Fruit fly (Drosophila melanogaster) whole organism, embryonic: ENCODE data around the gene Vha100-2.

Source experiments
- Bteb2 ChIP-seq: fragments of 200-800 bp; sonication (Bioruptor generic); optimal IDR thresholded peaks from 2 replicates; lab custom pipeline; 2016; ENCODE audit warnings: missing biosample characterization, missing genetic modification characterization
- CG10209 ChIP-seq: fragments of 200-800 bp; sonication (Bioruptor generic); optimal IDR thresholded peaks from 3 replicates; lab custom pipeline; 2017; ENCODE audit warnings: missing biosample characterization, mild to moderate bottlenecking, missing genetic modification characterization, missing genetic modification reagents
- CG11398 ChIP-seq: fragments of 200-800 bp; sonication (Bioruptor generic); optimal IDR thresholded peaks from 2 replicates; lab custom pipeline; 2016; ENCODE audit warnings: missing biosample characterization, missing genetic modification characterization
- CG11504 ChIP-seq: fragments of 200-800 bp; sonication (Bioruptor generic); optimal IDR thresholded peaks from 3 replicates; lab custom pipeline; 2019; ENCODE audit warnings: missing biosample characterization, mild to moderate bottlenecking, missing genetic modification characterization, moderate library complexity
- CG11696 ChIP-seq: fragments of 200-800 bp; sonication (Bioruptor generic); IDR thresholded peaks from 2 replicates; pipeline ENCODE4 v1.3.6; 2022; ENCODE audit warnings: missing biosample characterization, missing genetic modification characterization
- CG12155 ChIP-seq: fragments of 200-800 bp; sonication (Bioruptor generic); optimal IDR thresholded peaks from 3 replicates; lab custom pipeline; 2016; ENCODE audit warnings: missing biosample characterization, missing genetic modification characterization
- CG13894 ChIP-seq: fragments of 200-800 bp; sonication (Bioruptor generic); optimal IDR thresholded peaks from 3 replicates; lab custom pipeline; 2018; ENCODE audit warnings: missing biosample characterization, mild to moderate bottlenecking, missing genetic modification characterization, moderate library complexity
- CG15073 ChIP-seq: fragments of 200-800 bp; sonication (Bioruptor generic); optimal IDR thresholded peaks from 2 replicates; lab custom pipeline; 2016; ENCODE audit warnings: missing biosample characterization, missing genetic modification characterization
- CG15601 ChIP-seq: fragments of 200-800 bp; sonication (Bioruptor generic); optimal IDR thresholded peaks from 3 replicates; lab custom pipeline; 2019; ENCODE audit warnings: missing biosample characterization, mild to moderate bottlenecking, missing genetic modification characterization, moderate library complexity
- CG18599 ChIP-seq: fragments of 200-800 bp; sonication (Bioruptor generic); optimal IDR thresholded peaks from 3 replicates; lab custom pipeline; 2017; ENCODE audit warnings: missing biosample characterization, missing genetic modification characterization, mild to moderate bottlenecking, moderate library complexity, missing genetic modification reagents
- CG31388 ChIP-seq: fragments of 200-800 bp; sonication (Bioruptor generic); optimal IDR thresholded peaks from 2 replicates; lab custom pipeline; 2016; ENCODE audit warnings: missing biosample characterization, missing genetic modification characterization
- CG31441 ChIP-seq: fragments of 200-800 bp; sonication (Bioruptor generic); IDR thresholded peaks from 2 replicates; pipeline ENCODE4 v1.3.6; 2022; ENCODE audit warnings: missing biosample characterization, missing genetic modification characterization
- CG3838 ChIP-seq: fragments of 200-800 bp; sonication (Bioruptor generic); optimal IDR thresholded peaks from 3 replicates; lab custom pipeline; 2016; ENCODE audit warnings: missing biosample characterization, missing genetic modification characterization
- CG42726 ChIP-seq: fragments of 200-800 bp; sonication (Bioruptor generic); IDR thresholded peaks from 2 replicates; pipeline ENCODE4 v1.3.6; 2022; ENCODE audit warnings: missing biosample characterization, missing genetic modification characterization; ENCODE audit not compliant: partially characterized antibody
- CG6272 ChIP-seq: fragments of 200-800 bp; sonication (Bioruptor generic); IDR thresholded peaks from 2 replicates; pipeline ENCODE4 v1.3.6; 2022; ENCODE audit warnings: missing biosample characterization, missing genetic modification characterization
- CG6654 ChIP-seq: fragments of 200-800 bp; sonication (Bioruptor generic); optimal IDR thresholded peaks from 2 replicates; lab custom pipeline; 2017; ENCODE audit warnings: missing biosample characterization, mild to moderate bottlenecking, missing genetic modification characterization
- CG7745 ChIP-seq: fragments of 200-800 bp; sonication (Bioruptor generic); optimal IDR thresholded peaks from 2 replicates; lab custom pipeline; 2018; ENCODE audit warnings: missing biosample characterization, mild to moderate bottlenecking, missing genetic modification characterization, moderate library complexity
- CG7786 ChIP-seq: fragments of 200-800 bp; sonication (Bioruptor generic); optimal IDR thresholded peaks from 2 replicates; lab custom pipeline; 2016; ENCODE audit warnings: missing biosample characterization, missing genetic modification characterization
- CG9817 ChIP-seq: fragments of 200-800 bp; sonication (Bioruptor generic); optimal IDR thresholded peaks from 2 replicates; lab custom pipeline; 2018; ENCODE audit warnings: missing biosample characterization, mild to moderate bottlenecking, missing genetic modification characterization, moderate library complexity
- E2f2 ChIP-seq: fragments of 200-800 bp; sonication (Bioruptor generic); IDR thresholded peaks from 2 replicates; pipeline ENCODE4 v1.3.6; 2022; ENCODE audit warnings: missing biosample characterization, missing genetic modification characterization
- Eip74EF ChIP-seq, 2 experiments: fragments of 200-800 bp in 1 of 2; fragments of >200 bp in 1 of 2; sonication (Bioruptor generic) in 1 of 2; optimal IDR thresholded peaks; 2 replicates each; lab custom pipeline; 2017 to 2019; ENCODE audit warnings: missing biosample characterization in 2 of 2, missing genetic modification characterization in 2 of 2, mild to moderate bottlenecking in 1 of 2, moderate library complexity in 1 of 2
- Fer2 ChIP-seq: fragments of 200-800 bp; sonication (Bioruptor generic); optimal IDR thresholded peaks from 2 replicates; lab custom pipeline; 2018; ENCODE audit warnings: missing biosample characterization, mild to moderate bottlenecking, missing genetic modification characterization, moderate library complexity
- Fer3 ChIP-seq: fragments of 200-800 bp; sonication (Bioruptor generic); optimal IDR thresholded peaks from 2 replicates; lab custom pipeline; 2018; ENCODE audit warnings: missing biosample characterization, mild to moderate bottlenecking, missing genetic modification characterization, moderate library complexity
- GATAe ChIP-seq: fragments of 200-800 bp; sonication (Bioruptor generic); conservative IDR thresholded peaks from 2 replicates; pipeline ENCODE4 v1.3.6; 2022; ENCODE audit warnings: missing biosample characterization, missing genetic modification characterization
- Hr51 ChIP-seq, 2 experiments: fragments of 200-800 bp; sonication (Bioruptor generic); optimal IDR thresholded peaks; 2 replicates in 1 of 2; 3 replicates in 1 of 2; lab custom pipeline; 2016 to 2018; ENCODE audit warnings: missing biosample characterization in 2 of 2, missing genetic modification characterization in 2 of 2, mild to moderate bottlenecking in 1 of 2, moderate library complexity in 1 of 2
- Side ChIP-seq: fragments of 200-800 bp; sonication (Bioruptor generic); optimal IDR thresholded peaks from 2 replicates; lab custom pipeline; 2016; ENCODE audit warnings: missing biosample characterization, missing genetic modification characterization
- ara ChIP-seq: fragments of 200-800 bp; sonication (Bioruptor generic); IDR thresholded peaks from 2 replicates; pipeline ENCODE4 v1.3.6; 2022; ENCODE audit warnings: missing biosample characterization, missing genetic modification characterization
- ato ChIP-seq: fragments of 200-800 bp; sonication (Bioruptor generic); IDR thresholded peaks from 2 replicates; pipeline ENCODE4 v1.3.6; 2022; ENCODE audit warnings: missing biosample characterization, missing genetic modification characterization; ENCODE audit not compliant: partially characterized antibody
- bab2 ChIP-seq: fragments of 200-800 bp; sonication (Bioruptor generic); optimal IDR thresholded peaks from 2 replicates; lab custom pipeline; 2016; ENCODE audit warnings: missing biosample characterization, missing genetic modification characterization
- bigmax ChIP-seq: fragments of 200-800 bp; sonication (Bioruptor generic); optimal IDR thresholded peaks from 2 replicates; lab custom pipeline; 2018; ENCODE audit warnings: missing biosample characterization, mild to moderate bottlenecking, missing genetic modification characterization
- cwo ChIP-seq: fragments of 200-800 bp; sonication (Bioruptor generic); optimal IDR thresholded peaks from 3 replicates; lab custom pipeline; 2017; ENCODE audit warnings: missing biosample characterization, missing genetic modification characterization, mild to moderate bottlenecking, moderate library complexity, missing genetic modification reagents
- ems ChIP-seq: fragments of 200-800 bp; sonication (Bioruptor generic); optimal IDR thresholded peaks from 3 replicates; lab custom pipeline; 2016; ENCODE audit warnings: missing biosample characterization, missing genetic modification characterization
- exex ChIP-seq: fragments of 200-800 bp; sonication (Bioruptor generic); optimal IDR thresholded peaks from 4 replicates; lab custom pipeline; 2018; ENCODE audit warnings: missing biosample characterization, mild to moderate bottlenecking, missing genetic modification characterization, moderate library complexity
- gce ChIP-seq: fragments of 200-800 bp; sonication (Bioruptor generic); IDR thresholded peaks from 3 replicates; pipeline ENCODE4 v1.3.6; 2022; ENCODE audit warnings: missing biosample characterization, missing genetic modification characterization
- ind ChIP-seq: fragments of 200-800 bp; sonication (Bioruptor generic); optimal IDR thresholded peaks from 3 replicates; lab custom pipeline; 2016; ENCODE audit warnings: missing biosample characterization, missing genetic modification characterization
- knrl ChIP-seq: fragments of 200-800 bp; sonication (Bioruptor generic); IDR thresholded peaks from 3 replicates; pipeline ENCODE4 v1.3.6; 2022; ENCODE audit warnings: missing biosample characterization, missing genetic modification characterization; ENCODE audit not compliant: partially characterized antibody
- lilli ChIP-seq: fragments of 200-800 bp; sonication (Bioruptor generic); optimal IDR thresholded peaks from 3 replicates; lab custom pipeline; 2016; ENCODE audit warnings: missing biosample characterization, missing genetic modification characterization
- schlank ChIP-seq: fragments of 200-800 bp; sonication (Bioruptor generic); optimal IDR thresholded peaks from 2 replicates; lab custom pipeline; 2018; ENCODE audit warnings: missing biosample characterization, mild to moderate bottlenecking, missing genetic modification characterization
- slou ChIP-seq: fragments of 200-800 bp; sonication (Bioruptor generic); optimal IDR thresholded peaks from 3 replicates; lab custom pipeline; 2016; ENCODE audit warnings: missing biosample characterization, missing genetic modification characterization
- slp2 ChIP-seq: fragments of 200-800 bp; sonication (Bioruptor generic); optimal IDR thresholded peaks from 2 replicates; lab custom pipeline; 2016; ENCODE audit warnings: missing biosample characterization, missing genetic modification characterization
- so ChIP-seq: fragments of 200-800 bp; sonication (Bioruptor generic); IDR thresholded peaks from 3 replicates; pipeline ENCODE4 v1.3.6; 2022; ENCODE audit warnings: missing biosample characterization, missing genetic modification characterization
- ssp ChIP-seq: fragments of 200-800 bp; sonication (Bioruptor generic); IDR thresholded peaks from 2 replicates; pipeline ENCODE4 v1.3.6; 2022; ENCODE audit warnings: missing biosample characterization, missing genetic modification characterization
- tx ChIP-seq: fragments of 200-800 bp; sonication (Bioruptor generic); optimal IDR thresholded peaks from 2 replicates; lab custom pipeline; 2016; ENCODE audit warnings: missing biosample characterization, missing genetic modification characterization

Gene Vha100-2

DNA sequence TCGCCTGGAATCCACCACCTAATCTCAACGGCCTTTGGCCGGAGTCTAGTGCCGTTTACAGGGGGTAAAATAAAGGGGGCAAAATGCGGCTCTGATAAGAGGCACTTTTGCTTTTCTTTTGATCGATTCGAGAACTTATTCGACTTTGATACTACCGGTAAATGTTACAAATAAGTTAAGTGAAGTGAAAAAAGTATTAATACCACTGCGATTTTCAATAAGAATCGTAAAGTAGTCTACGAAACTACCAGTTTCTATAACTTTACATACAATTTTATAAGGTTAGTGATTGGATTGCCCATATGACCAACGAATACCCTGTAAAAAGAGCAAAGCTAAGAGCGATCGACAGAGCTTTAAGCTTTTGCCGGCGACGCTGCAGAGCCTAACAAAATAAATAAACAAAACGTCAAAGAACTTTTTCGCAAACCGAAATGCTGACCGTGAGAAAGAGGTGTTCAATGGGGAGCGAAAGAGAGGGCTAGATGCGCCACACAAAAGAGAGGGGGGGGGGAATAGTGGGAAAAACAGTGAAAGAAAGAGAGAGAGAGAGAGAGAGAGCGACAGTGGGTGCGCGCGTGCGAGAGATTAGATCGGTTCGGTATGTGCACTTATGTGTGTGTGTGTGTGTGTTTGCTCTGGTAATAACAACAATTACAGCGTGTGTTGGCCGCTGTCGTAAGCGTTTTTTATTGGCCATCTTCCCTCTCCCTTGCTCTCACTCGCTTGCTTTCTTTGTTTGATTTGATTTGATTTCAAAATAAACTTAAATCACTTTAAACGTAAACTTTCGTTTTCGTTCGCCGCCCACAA is 37.8 kb upstream of the Vha100-2 start (continued):
- TF ChIP-seq ind (peak; percentile 78), ato (GFP tag; lab: Robert Waterston, UW) (no peak), CG18599 (peak; percentile 86), bigmax (no peak), CG10209 (GFP tag; lab: Kevin White, UChicago) (peak; percentile 59), CG3838 (GFP tag; lab: Kevin White, UChicago) (no peak), CG42726 (GFP tag; lab: Robert Waterston, UW) (no peak), so (GFP tag; lab: Robert Waterston, UW) (no peak), ems (GFP tag; lab: Kevin White, UChicago) (peak; percentile 44), Bteb2 (peak; percentile 26), CG11696 (no peak), gce (GFP tag; lab: Robert Waterston, UW) (peak; percentile 7; the same call in 1 of the 3 replicates), ssp (GFP tag; lab: Robert Waterston, UW) (peak; percentile 42), CG12155 (GFP tag; lab: Kevin White, UChicago) (peak; percentile 68), GATAe (GFP tag; lab: Robert Waterston, UW) (peak; percentile 72), Fer2 (tag; lab: Kevin White, UChicago) (peak; percentile 12), CG9817 (tag; lab: Kevin White, UChicago) (peak; percentile 33), Side (GFP tag; lab: Kevin White, UChicago) (peak; percentile 53), tx (GFP tag; lab: Kevin White, UChicago) (peak; percentile 60), CG6272 (GFP tag; lab: Robert Waterston, UW) (peak; percentile 35; the same call in 1 of the 2 replicates), slou (GFP tag; lab: Kevin White, UChicago) (no peak), lilli (peak; percentile 81), CG11504 (tag; lab: Kevin White, UChicago) (peak; percentile 82), CG7745 (no peak), ara (GFP tag; lab: Robert Waterston, UW) (no peak), CG11398 (GFP tag; lab: Kevin White, UChicago) (no peak), CG7786 (peak; percentile 77), knrl (GFP tag; lab: Robert Waterston, UW) (no peak), Fer3 (tag; lab: Kevin White, UChicago) (peak; percentile 73), slp2 (GFP tag; lab: Kevin White, UChicago) (peak; percentile 45), cwo (GFP tag; lab: Kevin White, UChicago) (peak; percentile 83), CG15073 (no peak), schlank (tag; lab: Kevin White, UChicago) (no peak), exex (tag; lab: Kevin White, UChicago) (peak; percentile 33), E2f2 (peak; percentile 40; the same call in 1 of the 2 replicates), bab2 (GFP tag; lab: Kevin White, UChicago) (peak; percentile 49), CG13894 (tag; lab: Kevin White, UChicago) (peak; percentile 24), CG6654 (no peak), Hr51 (GFP tag; optimal IDR thresholded peaks at IDR 0.05; lab: Kevin White, UChicago) (peak in 1 of 2 experiments; percentile 81), CG31388 (GFP tag; lab: Kevin White, UChicago) (peak; percentile 53), Eip74EF (GFP tag; optimal IDR thresholded peaks at IDR 0.05; lab: Kevin White, UChicago) (no peak), CG31441 (peak; percentile 68), CG15601 (tag; lab: Kevin White, UChicago) (no peak)
